Worm (Caenorhabditis elegans): Measurements from ENCODE around the gene cdc-14.

DNA sequence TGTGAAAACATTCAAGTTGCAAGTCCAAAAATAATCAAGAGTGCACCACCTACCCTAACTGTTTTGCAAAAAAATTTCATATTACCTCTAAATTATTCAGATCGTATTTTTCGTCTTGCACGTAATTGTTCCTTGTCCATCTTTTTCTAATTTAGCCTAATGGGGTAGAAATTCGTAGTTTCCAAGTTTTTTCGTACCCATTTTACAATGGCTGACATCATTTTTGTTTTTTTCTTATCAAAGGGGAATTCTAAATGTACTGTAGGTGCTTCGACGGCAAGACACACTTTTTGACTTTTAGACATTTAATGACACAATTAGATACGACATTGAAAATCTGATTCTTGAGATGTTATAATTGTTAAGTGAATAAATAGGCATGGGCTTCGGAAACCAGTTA is 11.2 kb upstream of the cdc-14 start:
- TF ChIP-seq lsy-2 (tag; optimal IDR thresholded peaks at IDR 0.05) (no peak), sem-2 (GFP tag; optimal IDR thresholded peaks at IDR 0.05) (no peak)
